Worm (Caenorhabditis elegans) whole organism, midembryonic: ENCODE data around the gene K01A12.3.

Experiments used
- T22C8.4 ChIP-seq: fragments of 200-800 bp; sonication (Bioruptor generic); IDR thresholded peaks from 2 replicates; pipeline ENCODE4 v1.3.6; 2022; ENCODE audit warnings: missing genetic modification characterization, missing compliant biosample characterization
- cog-1 ChIP-seq: sonication (generic microtip); optimal IDR thresholded peaks from 2 replicates; lab custom pipeline; 2016; ENCODE audit warnings: missing genetic modification characterization, missing compliant biosample characterization
- flt-1 ChIP-seq: fragments of 200-800 bp; sonication (Bioruptor generic); IDR thresholded peaks from 2 replicates; pipeline ENCODE4 v1.3.6; 2022; ENCODE audit warnings: missing genetic modification characterization, missing compliant biosample characterization
- klf-2 ChIP-seq: fragments of 200-800 bp; sonication (Bioruptor generic); conservative IDR thresholded peaks from 2 replicates; pipeline ENCODE4 v1.3.6; 2022; ENCODE audit warnings: missing genetic modification reagents, missing genetic modification characterization, missing compliant biosample characterization
- med-1 ChIP-seq: sonication (generic microtip); optimal IDR thresholded peaks from 2 replicates; lab custom pipeline; 2017; ENCODE audit warnings: missing genetic modification characterization, mild to moderate bottlenecking, missing compliant biosample characterization, antibody characterized with exemption, missing genetic modification reagents; ENCODE audit not compliant: insufficient read depth
- ref-1 ChIP-seq: fragments of 200-800 bp; sonication (Bioruptor generic); conservative IDR thresholded peaks from 2 replicates; pipeline ENCODE4 v1.3.6; 2022; ENCODE audit warnings: missing genetic modification reagents, missing genetic modification characterization, missing compliant biosample characterization
- tab-1 ChIP-seq: fragments of 200-800 bp; sonication (Bioruptor generic); IDR thresholded peaks from 2 replicates; pipeline ENCODE4 v1.3.6; 2022; ENCODE audit warnings: missing genetic modification characterization, missing compliant biosample characterization
- ztf-23 ChIP-seq: fragments of 200-800 bp; sonication (Bioruptor generic); IDR thresholded peaks from 2 replicates; pipeline ENCODE4 v1.3.6; 2022; ENCODE audit warnings: missing genetic modification reagents, missing genetic modification characterization, missing compliant biosample characterization
- ztf-29 ChIP-seq: fragments of 200-800 bp; sonication (Bioruptor generic); IDR thresholded peaks from 2 replicates; pipeline ENCODE4 v1.3.6; 2022; ENCODE audit warnings: missing genetic modification reagents, missing genetic modification characterization, missing compliant biosample characterization

ce11 chrX:8605005-8605404 is 20.0 kb downstream of the K01A12.3 start, which contains the start of the genes H35N09.2 and H35N09.1:
- TF ChIP-seq med-1 (GFP tag; lab: Kevin White, UChicago) (no peak), T22C8.4 (GFP tag; lab: Robert Waterston, UW) (no peak), klf-2 (no peak), flt-1 (GFP tag; lab: Robert Waterston, UW) (no peak), tab-1 (GFP tag; lab: Robert Waterston, UW) (no peak), ref-1 (GFP tag; lab: Robert Waterston, UW) (no peak), ztf-29 (no peak), cog-1 (tag; lab: Kevin White, UChicago) (no peak), ztf-23 (no peak)
